Worm (Caenorhabditis elegans) whole organism, L3 larva: Measurements from ENCODE around the gene best-13.

Source experiments
- R02D3.7 ChIP-seq: fragments of 150-350 bp; optimal IDR thresholded peaks from 2 replicates; lab custom pipeline; 2014; ENCODE audit warnings: missing biosample characterization, missing genetic modification characterization
- ZK546.5 ChIP-seq: sonication (generic microtip); optimal IDR thresholded peaks from 2 replicates; lab custom pipeline; 2017; ENCODE audit warnings: missing biosample characterization, missing genetic modification characterization
- aly-2 ChIP-seq: fragments of 150-350 bp; optimal IDR thresholded peaks from 2 replicates; lab custom pipeline; 2014; ENCODE audit warnings: missing biosample characterization, missing genetic modification characterization
- ceh-16 ChIP-seq: sonication (generic microtip); optimal IDR thresholded peaks from 2 replicates; lab custom pipeline; 2017; ENCODE audit warnings: missing biosample characterization, missing genetic modification characterization
- ceh-28 ChIP-seq: fragments of 150-350 bp; optimal IDR thresholded peaks from 2 replicates; lab custom pipeline; 2014; ENCODE audit warnings: missing biosample characterization, missing genetic modification reagents, missing genetic modification characterization
- ceh-82 ChIP-seq: fragments of 150-350 bp; optimal IDR thresholded peaks from 2 replicates; lab custom pipeline; 2014; ENCODE audit warnings: missing biosample characterization, missing genetic modification characterization
- ceh-9 ChIP-seq: sonication (generic microtip); optimal IDR thresholded peaks from 2 replicates; lab custom pipeline; 2018; ENCODE audit warnings: missing biosample characterization, missing genetic modification characterization
- egl-27 ChIP-seq: sonication (generic microtip); optimal IDR thresholded peaks from 4 replicates; lab custom pipeline; 2017; ENCODE audit warnings: missing biosample characterization, missing genetic modification reagents, missing genetic modification characterization
- elt-1 ChIP-seq: fragments of 150-350 bp; optimal IDR thresholded peaks from 2 replicates; lab custom pipeline; 2014; ENCODE audit warnings: missing biosample characterization, missing genetic modification characterization
- elt-3 ChIP-seq, 3 experiments: fragments of 150-350 bp in 1 of 3; sonication (generic microtip) in 2 of 3; optimal IDR thresholded peaks; 2 replicates in 2 of 3; 4 replicates in 1 of 3; lab custom pipeline; 2014 to 2017; ENCODE audit warnings: missing biosample characterization in 3 of 3, missing genetic modification characterization in 3 of 3
- eor-1 ChIP-seq, 2 experiments: fragments of 150-350 bp; optimal IDR thresholded peaks; 2 replicates each; lab custom pipeline; 2014 to 2018; ENCODE audit warnings: missing biosample characterization in 2 of 2, missing genetic modification characterization in 2 of 2
- fkh-10 ChIP-seq: sonication (generic microtip); optimal IDR thresholded peaks from 2 replicates; lab custom pipeline; 2017; ENCODE audit warnings: missing biosample characterization, missing genetic modification reagents, missing genetic modification characterization
- fos-1 ChIP-seq: fragments of 150-350 bp; optimal IDR thresholded peaks from 2 replicates; lab custom pipeline; 2014; ENCODE audit warnings: missing biosample characterization, missing genetic modification characterization
- hmg-11 ChIP-seq: sonication (generic microtip); optimal IDR thresholded peaks from 2 replicates; lab custom pipeline; 2016; ENCODE audit warnings: missing genetic modification characterization, missing compliant biosample characterization
- jun-1 ChIP-seq: fragments of 150-350 bp; optimal IDR thresholded peaks from 2 replicates; lab custom pipeline; 2014; ENCODE audit warnings: missing biosample characterization, missing genetic modification reagents, missing genetic modification characterization
- lin-15B ChIP-seq: fragments of 150-350 bp; optimal IDR thresholded peaks from 2 replicates; lab custom pipeline; 2014; ENCODE audit warnings: missing biosample characterization, missing genetic modification characterization
- lin-39 ChIP-seq: fragments of 150-350 bp; optimal IDR thresholded peaks from 2 replicates; lab custom pipeline; 2018; ENCODE audit warnings: missing biosample characterization, missing genetic modification reagents, missing genetic modification characterization
- lsy-12 ChIP-seq: sonication (generic microtip); optimal IDR thresholded peaks from 2 replicates; lab custom pipeline; 2016; ENCODE audit warnings: mild to moderate bottlenecking, missing genetic modification characterization, missing compliant biosample characterization
- mdl-1 ChIP-seq: fragments of 150-350 bp; optimal IDR thresholded peaks from 2 replicates; lab custom pipeline; 2014; ENCODE audit warnings: missing biosample characterization, missing genetic modification characterization
- mml-1 ChIP-seq: fragments of 150-350 bp; sonication (generic microtip); optimal IDR thresholded peaks from 3 replicates; lab custom pipeline; 2014; ENCODE audit warnings: missing biosample characterization, missing genetic modification characterization
- nhr-11 ChIP-seq: fragments of 150-350 bp; optimal IDR thresholded peaks from 2 replicates; lab custom pipeline; 2014; ENCODE audit warnings: missing biosample characterization, missing genetic modification characterization
- nhr-12 ChIP-seq: fragments of 150-350 bp; optimal IDR thresholded peaks from 2 replicates; lab custom pipeline; 2014; ENCODE audit warnings: missing biosample characterization, missing genetic modification characterization
- nhr-237 ChIP-seq: fragments of 150-350 bp; optimal IDR thresholded peaks from 2 replicates; lab custom pipeline; 2014; ENCODE audit warnings: missing biosample characterization, missing genetic modification characterization
- nhr-25 ChIP-seq: sonication (generic microtip); optimal IDR thresholded peaks from 2 replicates; lab custom pipeline; 2017; ENCODE audit warnings: missing biosample characterization, missing genetic modification characterization
- nhr-28 ChIP-seq: fragments of 150-350 bp; optimal IDR thresholded peaks from 2 replicates; lab custom pipeline; 2014; ENCODE audit warnings: missing biosample characterization, missing genetic modification characterization
- nhr-67 ChIP-seq: fragments of 150-350 bp; optimal IDR thresholded peaks from 2 replicates; lab custom pipeline; 2014; ENCODE audit warnings: missing biosample characterization, missing genetic modification characterization
- nhr-76 ChIP-seq: fragments of 150-350 bp; sonication (generic microtip); optimal IDR thresholded peaks from 5 replicates; lab custom pipeline; 2014; ENCODE audit warnings: missing biosample characterization, missing genetic modification characterization
- pha-4 ChIP-seq: fragments of 150-350 bp; optimal IDR thresholded peaks from 2 replicates; lab custom pipeline; 2014; ENCODE audit warnings: missing biosample characterization, missing genetic modification reagents, missing genetic modification characterization
- pqm-1 ChIP-seq: fragments of 150-350 bp; optimal IDR thresholded peaks from 2 replicates; lab custom pipeline; 2017; ENCODE audit warnings: missing biosample characterization, missing genetic modification characterization, inconsistent platforms
- sea-2 ChIP-seq: fragments of 150-350 bp; sonication (generic microtip); optimal IDR thresholded peaks from 4 replicates; lab custom pipeline; 2014; ENCODE audit warnings: missing biosample characterization, missing genetic modification reagents, missing genetic modification characterization
- skn-1 ChIP-seq: fragments of 150-350 bp; optimal IDR thresholded peaks from 2 replicates; lab custom pipeline; 2014; ENCODE audit warnings: missing biosample characterization, missing genetic modification characterization
- snpc-4 ChIP-seq: fragments of 150-350 bp; optimal IDR thresholded peaks from 2 replicates; lab custom pipeline; 2014; ENCODE audit warnings: missing biosample characterization, missing genetic modification characterization
- tbx-2 ChIP-seq: sonication (generic microtip); optimal IDR thresholded peaks from 2 replicates; lab custom pipeline; 2016; ENCODE audit warnings: mild to moderate bottlenecking, missing genetic modification characterization, missing compliant biosample characterization
- unc-39 ChIP-seq: sonication (generic microtip); optimal IDR thresholded peaks from 4 replicates; lab custom pipeline; 2017; ENCODE audit warnings: missing biosample characterization, missing genetic modification characterization
- unc-62 ChIP-seq: fragments of 150-350 bp; sonication (generic microtip); optimal IDR thresholded peaks from 4 replicates; lab custom pipeline; 2014; ENCODE audit warnings: missing biosample characterization, missing genetic modification reagents, missing genetic modification characterization
- ztf-11 ChIP-seq: fragments of 150-350 bp; optimal IDR thresholded peaks from 2 replicates; lab custom pipeline; 2014; ENCODE audit warnings: missing biosample characterization, missing genetic modification characterization
- ztf-4 ChIP-seq: fragments of 150-350 bp; optimal IDR thresholded peaks from 2 replicates; lab custom pipeline; 2014; ENCODE audit warnings: missing biosample characterization, missing genetic modification characterization

Gene best-13

DNA sequence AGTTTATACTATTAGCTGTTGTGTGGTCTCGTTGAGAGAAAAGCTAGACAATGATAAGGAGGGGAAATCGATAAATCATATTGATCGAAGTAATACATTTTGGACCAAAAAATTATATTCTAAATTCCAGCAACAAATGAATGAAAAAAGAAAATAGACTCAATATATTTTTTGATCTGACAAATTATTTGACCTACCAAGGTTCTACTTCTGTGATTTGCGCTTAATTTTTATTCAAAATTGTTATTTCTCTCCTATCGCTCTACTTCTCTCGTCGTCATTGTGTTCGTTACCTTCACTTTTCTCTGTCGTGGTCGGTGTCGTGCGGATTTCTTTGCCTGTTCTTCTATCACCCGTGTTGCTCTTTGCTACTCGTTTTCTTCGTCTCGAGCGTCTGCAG is 44.7 kb upstream of the best-13 start:
- TF ChIP-seq aly-2 (tag; lab: Kevin White, UChicago), result no peak
- TF ChIP-seq egl-27 (tag; lab: Kevin White, UChicago), result no peak
- TF ChIP-seq tbx-2, result no peak
- TF ChIP-seq unc-39 (tag; lab: Kevin White, UChicago), result no peak
- TF ChIP-seq fos-1 (tag; lab: Kevin White, UChicago), result no peak
- no peak for TF ChIP-seq fkh-10 (GFP tag; lab: Kevin White, UChicago)
- TF ChIP-seq ZK546.5, result no peak
- no peak for TF ChIP-seq nhr-25 (tag; lab: Kevin White, UChicago)
- TF ChIP-seq pha-4 (tag; lab: Kevin White, UChicago), result no peak
- no peak for TF ChIP-seq nhr-237 (tag; lab: Kevin White, UChicago)
- TF ChIP-seq snpc-4, result no peak
- TF ChIP-seq ceh-16 (tag; lab: Kevin White, UChicago), result no peak
- no peak for TF ChIP-seq nhr-28 (tag; lab: Kevin White, UChicago)
- no peak for TF ChIP-seq nhr-76 (tag; lab: Kevin White, UChicago)
- TF ChIP-seq eor-1 (tag; optimal IDR thresholded peaks at IDR 0.05; lab: Kevin White, UChicago), result no peak
- no peak for TF ChIP-seq nhr-11 (tag; lab: Kevin White, UChicago)
- TF ChIP-seq pqm-1 (tag; lab: Kevin White, UChicago), result no peak
- no peak for TF ChIP-seq lin-15B (tag; lab: Kevin White, UChicago)
- no peak for TF ChIP-seq mml-1 (tag; lab: Kevin White, UChicago)
- TF ChIP-seq, all 47 proteins: peak for 0

ce11 chrIV:9861921-9862320 is 41.8 kb upstream of the best-13 start, which contains the start of gene K07F5.14:
TSS of gene K07F5.14 (plus strand) at chrIV:9862221.
- TF ChIP-seq tbx-2, result no peak
- TF ChIP-seq elt-3 (tag; optimal IDR thresholded peaks at IDR 0.05; lab: Kevin White, UChicago), result no peak
- no peak for TF ChIP-seq lin-15B (tag; lab: Kevin White, UChicago)
- no peak for TF ChIP-seq nhr-76 (tag; lab: Kevin White, UChicago)
- no peak for TF ChIP-seq nhr-12 (tag; lab: Kevin White, UChicago)
- TF ChIP-seq ceh-82 (tag; lab: Kevin White, UChicago), result no peak
- no peak for TF ChIP-seq elt-1 (tag; lab: Kevin White, UChicago)
- TF ChIP-seq pqm-1 (tag; lab: Kevin White, UChicago), result no peak
- no peak for TF ChIP-seq jun-1 (tag; lab: Kevin White, UChicago)
- no peak for TF ChIP-seq hmg-11
- TF ChIP-seq ceh-28 (tag; lab: Kevin White, UChicago), result no peak
- TF ChIP-seq mdl-1 (tag; lab: Kevin White, UChicago), result no peak
- TF ChIP-seq lin-39 (tag; lab: Kevin White, UChicago), result no peak
- TF ChIP-seq nhr-28 (tag; lab: Kevin White, UChicago), result no peak
- no peak for TF ChIP-seq nhr-67 (tag; lab: Kevin White, UChicago)
- no peak for TF ChIP-seq ceh-16 (tag; lab: Kevin White, UChicago)
- TF ChIP-seq nhr-237 (tag; lab: Kevin White, UChicago), result no peak
- no peak for TF ChIP-seq sea-2 (GFP tag; lab: Kevin White, UChicago)
- no peak for TF ChIP-seq R02D3.7 (tag; lab: Kevin White, UChicago)
- no peak for TF ChIP-seq ceh-9 (tag; lab: Kevin White, UChicago)

DNA sequence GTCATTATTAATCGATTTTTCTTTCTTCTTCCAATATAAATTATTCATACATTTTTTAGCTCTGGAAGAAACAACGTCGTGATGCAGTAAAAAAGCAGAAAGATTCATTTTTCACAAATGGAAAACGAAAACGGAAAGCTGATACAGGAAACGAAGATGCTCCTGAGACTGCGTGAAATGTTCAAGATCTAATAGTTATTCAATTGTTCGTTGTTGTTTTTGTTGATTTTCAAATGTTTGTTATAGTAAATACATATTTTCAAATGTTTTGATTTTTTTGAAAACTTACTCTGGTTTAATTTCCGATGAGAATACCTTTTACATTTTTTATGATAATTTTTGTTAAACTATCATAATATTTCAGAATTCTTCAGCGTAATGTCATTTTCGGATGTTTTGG is 39.9 kb upstream of the best-13 start, which contains the start of gene K07F5.16:
Gene K07F5.16 (plus strand): TSS at position 301 of the 400 bp plus-strand sequence.
- TF ChIP-seq elt-3 (tag; optimal IDR thresholded peaks at IDR 0.05; lab: Kevin White, UChicago) (no peak), ceh-28 (tag; lab: Kevin White, UChicago) (no peak), ceh-9 (tag; lab: Kevin White, UChicago) (no peak), fkh-10 (GFP tag; lab: Kevin White, UChicago) (no peak), hmg-11 (no peak), snpc-4 (no peak), nhr-67 (tag; lab: Kevin White, UChicago) (no peak), lsy-12 (tag; lab: Kevin White, UChicago) (no peak), mdl-1 (tag; lab: Kevin White, UChicago) (no peak), skn-1 (tag; lab: Kevin White, UChicago) (no peak), nhr-12 (tag; lab: Kevin White, UChicago) (no peak), pqm-1 (tag; lab: Kevin White, UChicago) (no peak), mml-1 (tag; lab: Kevin White, UChicago) (no peak), nhr-25 (tag; lab: Kevin White, UChicago) (no peak), unc-39 (tag; lab: Kevin White, UChicago) (no peak), ztf-11 (tag; lab: Kevin White, UChicago) (no peak), eor-1 (tag; optimal IDR thresholded peaks at IDR 0.05; lab: Kevin White, UChicago) (no peak), ztf-4 (tag; lab: Kevin White, UChicago) (no peak), unc-62 (no peak), pha-4 (tag; lab: Kevin White, UChicago) (no peak)
